Fruit fly (Drosophila melanogaster): ENCODE results near the gene Tango1.

dm6 chr2L:6621600-6621999, 27.6 kb upstream of the Tango1 start, which contains the start of gene DIP-iota:
- TF ChIP-seq CG6854 (GFP tag; optimal IDR thresholded peaks at IDR 0.05), result no peak
- TF ChIP-seq Hr39 (GFP tag; optimal IDR thresholded peaks at IDR 0.05), result no peak
- no peak for TF ChIP-seq CG8119 (GFP tag; IDR thresholded peaks at IDR 0.05)
- no peak for TF ChIP-seq CG6163 (GFP tag; IDR thresholded peaks at IDR 0.05)
- no peak for TF ChIP-seq fkh (GFP tag; optimal IDR thresholded peaks at IDR 0.05)
- TF ChIP-seq eg (GFP tag; IDR thresholded peaks at IDR 0.05), result no peak
- TF ChIP-seq Ets96B (tag; optimal IDR thresholded peaks at IDR 0.05), result no peak
- TF ChIP-seq vri (GFP tag; optimal IDR thresholded peaks at IDR 0.05), result no peak
- no peak for TF ChIP-seq Gug (GFP tag; IDR thresholded peaks at IDR 0.05)
- no peak for TF ChIP-seq fd59A (GFP tag; optimal IDR thresholded peaks at IDR 0.05)
- no peak for TF ChIP-seq CG10631 (GFP tag; optimal IDR thresholded peaks at IDR 0.05)
- no peak for TF ChIP-seq CG1621 (tag; optimal IDR thresholded peaks at IDR 0.05)
- TF ChIP-seq CG8632 (GFP tag; optimal IDR thresholded peaks at IDR 0.05), result no peak
